Worm (Caenorhabditis elegans): ENCODE measurements around the gene F21H12.3.

Gene F21H12.3

DNA sequence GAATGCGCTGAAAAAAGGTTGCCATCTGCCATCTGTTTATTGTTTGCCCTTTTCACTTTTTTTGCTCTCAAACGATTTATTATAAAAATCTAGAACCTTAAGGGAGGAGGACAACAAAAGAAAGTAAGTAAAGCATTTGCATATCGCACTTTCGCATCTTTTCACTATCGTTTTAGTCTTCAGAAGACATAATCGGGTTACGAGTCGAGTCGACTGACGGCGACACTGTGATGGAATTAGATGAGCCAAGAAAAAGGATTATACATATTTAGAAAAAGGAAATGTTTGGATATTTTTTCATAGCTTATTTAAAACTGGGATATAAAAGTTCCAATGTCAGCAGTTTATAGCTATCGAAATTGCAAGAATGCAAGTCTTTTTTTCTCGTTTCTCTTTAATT is 34.0 kb downstream of the F21H12.3 start:
- peak; percentile 25 for TF ChIP-seq blmp-1 (tag; optimal IDR thresholded peaks at IDR 0.05)
- TF ChIP-seq mdl-1 (tag; optimal IDR thresholded peaks at IDR 0.05): no peak

DNA sequence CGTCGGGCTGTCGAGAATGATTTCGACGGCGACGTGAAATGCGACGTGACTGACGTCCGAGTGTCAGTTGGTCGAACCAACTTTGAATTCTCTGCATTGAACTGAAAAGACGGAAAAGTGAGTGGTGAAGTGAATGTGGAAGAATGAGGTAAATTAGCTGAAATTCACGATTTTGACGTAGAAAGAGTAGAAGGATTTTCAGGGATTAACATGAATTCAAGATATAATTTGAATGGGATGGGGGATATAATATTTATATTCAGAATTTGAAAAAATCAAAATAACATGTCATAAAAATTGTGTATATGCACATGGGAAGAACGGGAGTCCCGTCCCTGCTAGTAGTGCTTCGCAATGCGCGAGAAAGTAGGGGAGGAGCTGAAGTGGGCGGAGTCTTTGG is 35.4 kb downstream of the F21H12.3 start, which contains the start of gene C29H12.6:
C29H12.6 (minus strand) TSS at position 101 of the 400 bp plus-strand sequence.
- TF ChIP-seq nhr-237 (tag; optimal IDR thresholded peaks at IDR 0.05): no peak
- TF ChIP-seq pag-3 (tag; optimal IDR thresholded peaks at IDR 0.05; ENCODE audit: borderline replicate concordance, insufficient read depth): no peak
- TF ChIP-seq dpl-1 (GFP tag; optimal IDR thresholded peaks at IDR 0.05): no peak
- peak; percentile 13 for TF ChIP-seq dsc-1 (tag; optimal IDR thresholded peaks at IDR 0.05)
- TF ChIP-seq ceh-8 (GFP tag; optimal IDR thresholded peaks at IDR 0.05): no peak

DNA sequence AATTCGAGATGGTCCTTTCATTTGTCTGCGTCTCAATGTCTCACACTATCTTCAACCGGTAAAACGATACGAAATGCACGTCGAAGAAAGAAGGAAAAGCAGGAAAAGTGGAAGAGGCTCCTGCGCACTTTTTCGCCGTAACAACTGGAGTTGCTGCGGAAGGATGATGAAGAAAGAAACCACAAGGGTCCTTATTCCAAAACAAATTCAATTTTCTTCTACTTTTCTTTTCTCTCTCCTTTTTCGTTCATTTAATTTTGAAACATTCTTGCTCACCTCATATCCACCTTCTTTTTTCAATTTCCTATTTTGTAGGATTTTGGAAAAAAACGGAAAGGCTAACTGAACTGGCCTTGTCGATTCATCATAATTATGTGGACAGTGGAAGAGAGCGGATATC is 37.8 kb downstream of the F21H12.3 start:
- TF ChIP-seq lin-14 (GFP tag; optimal IDR thresholded peaks at IDR 0.05) (peak; percentile 61), zag-1 (tag; optimal IDR thresholded peaks at IDR 0.05) (no peak), hlh-17 (GFP tag; optimal IDR thresholded peaks at IDR 0.05; ENCODE audit: borderline replicate concordance) (no peak), irx-1 (tag; optimal IDR thresholded peaks at IDR 0.05) (no peak), F16B12.6 (tag; optimal IDR thresholded peaks at IDR 0.05) (no peak)

DNA sequence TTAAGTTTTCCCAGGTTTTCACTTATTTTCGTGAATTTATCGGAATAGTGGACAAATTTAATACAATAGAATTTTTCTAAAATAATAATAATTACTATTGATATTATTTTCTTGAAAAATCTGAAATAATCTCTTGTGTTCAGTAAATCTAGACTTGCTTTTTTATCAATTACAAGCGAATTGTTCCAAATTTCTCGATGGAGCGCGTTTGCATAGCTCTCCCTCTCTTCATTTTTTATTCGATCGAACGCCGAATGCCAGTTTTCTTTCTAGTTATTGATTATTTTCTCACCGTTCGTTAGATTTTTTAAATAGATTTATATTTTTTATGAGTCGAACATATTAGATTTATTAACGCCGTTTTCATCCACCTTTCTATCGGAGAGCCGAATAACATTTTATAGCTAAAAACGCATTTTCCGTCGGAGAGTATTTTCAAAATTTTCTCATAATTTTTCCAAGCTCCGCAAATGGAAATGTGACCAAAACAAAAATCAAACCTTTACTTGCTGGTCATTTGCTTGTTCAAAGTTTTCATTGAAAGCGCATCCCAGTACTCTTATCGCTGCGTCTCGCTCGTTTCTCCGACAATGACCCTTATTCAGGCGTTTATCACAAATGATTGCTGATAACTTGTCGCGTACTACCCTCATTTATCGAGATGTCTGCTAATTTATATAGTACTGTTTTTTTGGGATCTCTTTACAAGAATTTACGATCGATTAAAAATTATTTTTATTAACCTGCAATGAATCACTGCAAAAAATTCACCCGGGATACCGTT is 40.1 kb downstream of the F21H12.3 start:
- TF ChIP-seq unc-30 (tag; optimal IDR thresholded peaks at IDR 0.05): no peak
- TF ChIP-seq lsy-2 (tag; optimal IDR thresholded peaks at IDR 0.05): peak in 1 of 2 experiments; percentile 19
- TF ChIP-seq nhr-77 (tag; optimal IDR thresholded peaks at IDR 0.05): no peak
- no peak for TF ChIP-seq lin-13 (GFP tag; optimal IDR thresholded peaks at IDR 0.05)
- no peak for TF ChIP-seq ztf-11 (tag; optimal IDR thresholded peaks at IDR 0.05)
- TF ChIP-seq nhr-76 (tag; optimal IDR thresholded peaks at IDR 0.05): no peak
- TF ChIP-seq lir-3 (tag; optimal IDR thresholded peaks at IDR 0.05; ENCODE audit: poor library complexity): no peak
- peak; percentile 10 for TF ChIP-seq nhr-47 (tag; optimal IDR thresholded peaks at IDR 0.05)
- TF ChIP-seq F16B12.6 (tag; optimal IDR thresholded peaks at IDR 0.05): no peak
- TF ChIP-seq pqm-1 (tag; optimal IDR thresholded peaks at IDR 0.05): peak; percentile 96
- no peak for TF ChIP-seq sptf-1 (tag; optimal IDR thresholded peaks at IDR 0.05)
- no peak for TF ChIP-seq skn-1 (tag; optimal IDR thresholded peaks at IDR 0.05)
- TF ChIP-seq C16A3.4 (tag; optimal IDR thresholded peaks at IDR 0.05): peak; percentile 16
- TF ChIP-seq ceh-90 (tag; optimal IDR thresholded peaks at IDR 0.05): no peak
- TF ChIP-seq efl-1 (optimal IDR thresholded peaks at IDR 0.05): peak; percentile 3 to 34
- TF ChIP-seq efl-1 (GFP tag; optimal IDR thresholded peaks at IDR 0.05 in 1 of 2): peak in 1 of 2 experiments; percentile 21
- TF ChIP-seq aha-1 (tag; optimal IDR thresholded peaks at IDR 0.05): no peak
- TF ChIP-seq nhr-84 (tag; optimal IDR thresholded peaks at IDR 0.05): no peak
- no peak for TF ChIP-seq ceh-63 (GFP tag; optimal IDR thresholded peaks at IDR 0.05)
- no peak for TF ChIP-seq vab-15 (tag; optimal IDR thresholded peaks at IDR 0.05)
- TF ChIP-seq nhr-71 (tag; optimal IDR thresholded peaks at IDR 0.05): no peak
- peak in 1 of 3 experiments; percentile 30 for TF ChIP-seq dpl-1 (GFP tag; optimal IDR thresholded peaks at IDR 0.05)
- TF ChIP-seq pag-3 (tag; optimal IDR thresholded peaks at IDR 0.05; ENCODE audit: borderline replicate concordance, insufficient read depth): no peak
- peak in 1 of 6 experiments; percentile 9 for TF ChIP-seq elt-3 (tag; optimal IDR thresholded peaks at IDR 0.05)
- TF ChIP-seq nhr-237 (tag; optimal IDR thresholded peaks at IDR 0.05): no peak
- TF ChIP-seq mep-1 (tag; optimal IDR thresholded peaks at IDR 0.05): peak; percentile 55
- no peak for TF ChIP-seq unc-62 (GFP tag; optimal IDR thresholded peaks at IDR 0.05)
- TF ChIP-seq lin-14 (GFP tag; optimal IDR thresholded peaks at IDR 0.05): peak; percentile 64
- no peak for TF ChIP-seq sox-4 (tag; optimal IDR thresholded peaks at IDR 0.05)
- no peak for TF ChIP-seq fkh-8 (tag; optimal IDR thresholded peaks at IDR 0.05)
- TF ChIP-seq elt-2 (tag; optimal IDR thresholded peaks at IDR 0.05): peak; percentile 74

Data from whole organism, L1 larva.